Fruit fly (Drosophila melanogaster) whole organism, embryonic: ENCODE measurements around the gene Bx42.
A peak's percentile ranks its signal among the peaks of the same experiment; 100 is the strongest.

Experiments
- Abd-B ChIP-seq: fragments of 200-800 bp; sonication (Bioruptor generic); optimal IDR thresholded peaks from 2 replicates; lab custom pipeline; 2018; ENCODE audit warnings: missing biosample characterization, mild to moderate bottlenecking, missing genetic modification characterization, moderate library complexity
- Adf1 ChIP-seq: fragments of 200-800 bp; sonication (Bioruptor generic); IDR thresholded peaks from 2 replicates; pipeline ENCODE4 v1.3.6; 2022; ENCODE audit warnings: missing biosample characterization, missing genetic modification characterization
- Atf6 ChIP-seq: fragments of 200-800 bp; sonication (Bioruptor generic); IDR thresholded peaks from 2 replicates; pipeline ENCODE4 v1.3.6; 2022; ENCODE audit warnings: missing biosample characterization, missing genetic modification characterization
- CG10654 ChIP-seq: fragments of 200-800 bp; sonication (Bioruptor generic); optimal IDR thresholded peaks from 2 replicates; lab custom pipeline; 2016; ENCODE audit warnings: missing biosample characterization, missing genetic modification characterization
- CG10959 ChIP-seq: fragments of 200-800 bp; sonication (Bioruptor generic); IDR thresholded peaks from 2 replicates; pipeline ENCODE4 v1.3.6; 2022; ENCODE audit warnings: missing biosample characterization, missing genetic modification characterization
- CG11723 ChIP-seq: fragments of 200-800 bp; sonication (Bioruptor generic); optimal IDR thresholded peaks from 2 replicates; lab custom pipeline; 2017; ENCODE audit warnings: missing biosample characterization, mild to moderate bottlenecking, missing genetic modification characterization
- CG1233 ChIP-seq: fragments of 200-800 bp; sonication (Bioruptor generic); optimal IDR thresholded peaks from 4 replicates; lab custom pipeline; 2018; ENCODE audit warnings: missing biosample characterization, mild to moderate bottlenecking, missing genetic modification characterization
- CG13123 ChIP-seq: fragments of 200-800 bp; sonication (Bioruptor generic); optimal IDR thresholded peaks from 2 replicates; lab custom pipeline; 2016; ENCODE audit warnings: missing biosample characterization, missing genetic modification characterization
- CG13624 ChIP-seq: fragments of 200-800 bp; sonication (Bioruptor generic); optimal IDR thresholded peaks from 2 replicates; lab custom pipeline; 2016; ENCODE audit warnings: missing biosample characterization, missing genetic modification characterization
- CG14014 ChIP-seq: fragments of 200-800 bp; sonication (Bioruptor generic); IDR thresholded peaks from 2 replicates; pipeline ENCODE4 v1.3.6; 2022; ENCODE audit warnings: missing biosample characterization, missing genetic modification characterization
- CG14965 ChIP-seq: fragments of 200-800 bp; sonication (Bioruptor generic); optimal IDR thresholded peaks from 2 replicates; lab custom pipeline; 2016; ENCODE audit warnings: missing biosample characterization, missing genetic modification characterization, borderline replicate concordance
- CG15601 ChIP-seq: fragments of 200-800 bp; sonication (Bioruptor generic); optimal IDR thresholded peaks from 3 replicates; lab custom pipeline; 2019; ENCODE audit warnings: missing biosample characterization, mild to moderate bottlenecking, missing genetic modification characterization, moderate library complexity
- CG16863 ChIP-seq: fragments of 200-800 bp; sonication (Bioruptor generic); optimal IDR thresholded peaks from 3 replicates; lab custom pipeline; 2016; ENCODE audit warnings: missing biosample characterization, missing genetic modification characterization
- CG17186 ChIP-seq: fragments of 200-800 bp; sonication (Bioruptor generic); optimal IDR thresholded peaks from 3 replicates; lab custom pipeline; 2017; ENCODE audit warnings: missing biosample characterization, missing genetic modification reagents, missing genetic modification characterization
- CG2712 ChIP-seq: fragments of 200-800 bp; optimal IDR thresholded peaks from 3 replicates; lab custom pipeline; 2019; ENCODE audit warnings: missing biosample characterization, mild to moderate bottlenecking, missing genetic modification characterization, moderate library complexity
- CG2889 ChIP-seq: fragments of 200-800 bp; sonication (Bioruptor generic); IDR thresholded peaks from 3 replicates; pipeline ENCODE4 v1.3.6; 2022; ENCODE audit warnings: missing biosample characterization, missing genetic modification characterization
- CG43689 ChIP-seq: fragments of 200-800 bp; sonication (Bioruptor generic); IDR thresholded peaks from 2 replicates; pipeline ENCODE4 v1.3.6; 2022; ENCODE audit warnings: missing biosample characterization, missing genetic modification characterization
- CG6813 ChIP-seq: fragments of 200-800 bp; sonication (Bioruptor generic); optimal IDR thresholded peaks from 2 replicates; lab custom pipeline; 2017; ENCODE audit warnings: missing biosample characterization, missing genetic modification characterization, mild to moderate bottlenecking, moderate library complexity, missing genetic modification reagents
- CG7372 ChIP-seq: fragments of 200-800 bp; sonication (Bioruptor generic); IDR thresholded peaks from 2 replicates; pipeline ENCODE4 v1.3.6; 2022; ENCODE audit warnings: missing biosample characterization, missing genetic modification characterization
- CG8089 ChIP-seq: fragments of 200-800 bp; sonication (Bioruptor generic); optimal IDR thresholded peaks from 3 replicates; lab custom pipeline; 2016; ENCODE audit warnings: missing biosample characterization, missing genetic modification characterization
- CG8290 ChIP-seq, 3 experiments: fragments of 200-800 bp; sonication (Bioruptor generic); optimal IDR thresholded peaks; 2 replicates each; lab custom pipeline; 2016 to 2019; ENCODE audit warnings: missing biosample characterization in 3 of 3, missing genetic modification characterization in 3 of 3, mild to moderate bottlenecking in 2 of 3, moderate library complexity in 1 of 3
- CG8388 ChIP-seq: fragments of 200-800 bp; sonication (Bioruptor generic); optimal IDR thresholded peaks from 2 replicates; lab custom pipeline; 2019; ENCODE audit warnings: missing biosample characterization, mild to moderate bottlenecking, missing genetic modification characterization, moderate library complexity
- CG8924 ChIP-seq: fragments of 200-800 bp; optimal IDR thresholded peaks from 3 replicates; lab custom pipeline; 2019; ENCODE audit warnings: missing biosample characterization, mild to moderate bottlenecking, missing genetic modification characterization, moderate library complexity
- CG9817 ChIP-seq: fragments of 200-800 bp; sonication (Bioruptor generic); optimal IDR thresholded peaks from 2 replicates; lab custom pipeline; 2018; ENCODE audit warnings: missing biosample characterization, mild to moderate bottlenecking, missing genetic modification characterization, moderate library complexity
- CTCF ChIP-seq: fragments of 200-800 bp; sonication (Bioruptor generic); optimal IDR thresholded peaks from 2 replicates; lab custom pipeline; 2017; ENCODE audit warnings: missing biosample characterization, mild to moderate bottlenecking, missing genetic modification characterization, moderate library complexity
- Dad ChIP-seq: fragments of 200-800 bp; sonication (Bioruptor generic); optimal IDR thresholded peaks from 3 replicates; lab custom pipeline; 2016; ENCODE audit warnings: missing biosample characterization, missing genetic modification characterization
- Elba2 ChIP-seq: fragments of 200-800 bp; sonication (Bioruptor generic); optimal IDR thresholded peaks from 3 replicates; lab custom pipeline; 2016; ENCODE audit warnings: missing biosample characterization, missing genetic modification characterization
- HmgD ChIP-seq: fragments of 200-800 bp; sonication (Bioruptor generic); optimal IDR thresholded peaks from 3 replicates; lab custom pipeline; 2016; ENCODE audit warnings: missing biosample characterization, missing genetic modification characterization
- MTF-1 ChIP-seq: fragments of 200-800 bp; sonication (Bioruptor generic); optimal IDR thresholded peaks from 2 replicates; lab custom pipeline; 2018; ENCODE audit warnings: missing biosample characterization, mild to moderate bottlenecking, missing genetic modification characterization, borderline replicate concordance
- Meics ChIP-seq: fragments of 200-800 bp; sonication (Bioruptor generic); optimal IDR thresholded peaks from 2 replicates; lab custom pipeline; 2017; ENCODE audit warnings: missing biosample characterization, mild to moderate bottlenecking, missing genetic modification characterization
- Neu2 ChIP-seq: fragments of 200-800 bp; sonication (Bioruptor generic); optimal IDR thresholded peaks from 3 replicates; lab custom pipeline; 2016; ENCODE audit warnings: missing biosample characterization, missing genetic modification characterization, borderline replicate concordance
- Pdp1 ChIP-seq, 2 experiments: fragments of 200-800 bp; sonication (Bioruptor generic); optimal IDR thresholded peaks; 3 replicates each; lab custom pipeline; 2016; ENCODE audit warnings: missing biosample characterization in 2 of 2, missing genetic modification characterization in 2 of 2, mild to moderate bottlenecking in 1 of 2, moderate library complexity in 1 of 2
- Poxn ChIP-seq: fragments of 200-800 bp; sonication (Bioruptor generic); IDR thresholded peaks from 2 replicates; pipeline ENCODE4 v1.3.6; 2022; ENCODE audit warnings: missing biosample characterization, missing genetic modification characterization
- Ptx1 ChIP-seq: fragments of 200-800 bp; sonication (Bioruptor generic); IDR thresholded peaks from 2 replicates; pipeline ENCODE4 v1.3.6; 2022; ENCODE audit warnings: missing biosample characterization, missing genetic modification characterization
- aop ChIP-seq: fragments of 200-800 bp; sonication (Bioruptor generic); IDR thresholded peaks from 2 replicates; pipeline ENCODE4 v1.3.6; 2022; ENCODE audit warnings: missing biosample characterization, missing genetic modification characterization
- cas ChIP-seq: fragments of 200-800 bp; sonication (Bioruptor generic); IDR thresholded peaks from 2 replicates; pipeline ENCODE4 v1.3.6; 2022; ENCODE audit warnings: missing biosample characterization, missing genetic modification characterization
- dmrt99B ChIP-seq: fragments of 200-800 bp; sonication (Bioruptor generic); optimal IDR thresholded peaks from 2 replicates; lab custom pipeline; 2018; ENCODE audit warnings: missing biosample characterization, mild to moderate bottlenecking, missing genetic modification characterization, moderate library complexity
- fd96Cb ChIP-seq: fragments of 200-800 bp; sonication (Bioruptor generic); optimal IDR thresholded peaks from 2 replicates; lab custom pipeline; 2018; ENCODE audit warnings: missing biosample characterization, mild to moderate bottlenecking, missing genetic modification characterization, moderate library complexity
- ftz-f1 ChIP-seq: fragments of 200-800 bp; sonication (Bioruptor generic); optimal IDR thresholded peaks from 2 replicates; lab custom pipeline; 2016; ENCODE audit warnings: missing biosample characterization, missing genetic modification characterization
- gfzf ChIP-seq: fragments of 200-800 bp; sonication (Bioruptor generic); optimal IDR thresholded peaks from 2 replicates; lab custom pipeline; 2016; ENCODE audit warnings: missing biosample characterization, mild to moderate bottlenecking, missing genetic modification characterization, moderate library complexity
- grau ChIP-seq: fragments of 200-800 bp; optimal IDR thresholded peaks from 3 replicates; lab custom pipeline; 2019; ENCODE audit warnings: missing biosample characterization, mild to moderate bottlenecking, missing genetic modification characterization, moderate library complexity
- jigr1 ChIP-seq: fragments of 200-800 bp; sonication (Bioruptor generic); IDR thresholded peaks from 3 replicates; pipeline ENCODE4 v1.3.6; 2022; ENCODE audit warnings: missing biosample characterization, missing genetic modification characterization
- lbe ChIP-seq: fragments of 200-800 bp; sonication (Bioruptor generic); optimal IDR thresholded peaks from 2 replicates; lab custom pipeline; 2016; ENCODE audit warnings: missing biosample characterization, mild to moderate bottlenecking, missing genetic modification characterization
- luna ChIP-seq: fragments of 200-800 bp; sonication (Bioruptor generic); optimal IDR thresholded peaks from 2 replicates; lab custom pipeline; 2016; ENCODE audit warnings: missing biosample characterization, missing genetic modification characterization
- pum ChIP-seq: fragments of 200-800 bp; sonication (Bioruptor generic); optimal IDR thresholded peaks from 2 replicates; lab custom pipeline; 2016; ENCODE audit warnings: missing biosample characterization, missing genetic modification characterization
- sim ChIP-seq: fragments of 200-800 bp; sonication (Bioruptor generic); IDR thresholded peaks from 2 replicates; pipeline ENCODE4 v1.3.6; 2022; ENCODE audit warnings: missing biosample characterization, missing genetic modification characterization
- sr ChIP-seq: fragments of 200-800 bp; sonication (Bioruptor generic); IDR thresholded peaks from 3 replicates; pipeline ENCODE4 v1.3.6; 2022; ENCODE audit warnings: missing biosample characterization, missing genetic modification characterization
- tll ChIP-seq, 2 experiments: fragments of 200-800 bp in 1 of 2; fragments of >200 bp in 1 of 2; sonication (Bioruptor generic) in 1 of 2; optimal IDR thresholded peaks; 2 replicates each; lab custom pipeline; 2017 to 2019; ENCODE audit warnings: missing biosample characterization in 2 of 2, missing genetic modification characterization in 2 of 2, mild to moderate bottlenecking in 1 of 2, moderate library complexity in 1 of 2
- tup ChIP-seq: fragments of 200-800 bp; sonication (Bioruptor generic); optimal IDR thresholded peaks from 2 replicates; lab custom pipeline; 2016; ENCODE audit warnings: missing biosample characterization, mild to moderate bottlenecking, missing genetic modification characterization, moderate library complexity
- unc-4 ChIP-seq: fragments of 200-800 bp; sonication (Bioruptor generic); IDR thresholded peaks from 2 replicates; pipeline ENCODE4 v1.3.6; 2022; ENCODE audit warnings: missing biosample characterization, missing genetic modification characterization; ENCODE audit not compliant: partially characterized antibody
- zf30C ChIP-seq: fragments of 200-800 bp; sonication (Bioruptor generic); optimal IDR thresholded peaks from 3 replicates; lab custom pipeline; 2018; ENCODE audit warnings: missing biosample characterization, mild to moderate bottlenecking, missing genetic modification characterization

Gene Bx42

dm6 chrX:9060078-9060477 lies 46.3 kb downstream of the Bx42 start (continued):
- TF ChIP-seq MTF-1 (GFP tag; lab: Kevin White, UChicago) (peak; percentile 22), Elba2 (no peak), CG17186 (GFP tag; lab: Kevin White, UChicago) (no peak), CG8290 (GFP tag; optimal IDR thresholded peaks at IDR 0.05; lab: Kevin White, UChicago) (no peak), CG8290 (tag; optimal IDR thresholded peaks at IDR 0.05; lab: Kevin White, UChicago) (no peak), CG2889 (GFP tag; lab: Robert Waterston, UW) (peak; percentile 73; the same call in 2 of the 3 replicates), Abd-B (GFP tag; lab: Kevin White, UChicago) (no peak), gfzf (no peak), CG2712 (tag; lab: Kevin White, UChicago) (peak; percentile 71), lbe (peak; percentile 14), HmgD (GFP tag; lab: Kevin White, UChicago) (no peak), CG9817 (tag; lab: Kevin White, UChicago) (peak; percentile 73), CG8924 (tag; lab: Kevin White, UChicago) (peak; percentile 86), unc-4 (GFP tag; lab: Robert Waterston, UW) (no peak), Pdp1 (GFP tag; optimal IDR thresholded peaks at IDR 0.05; lab: Kevin White, UChicago) (peak; percentile 41 to 42), tll (GFP tag; optimal IDR thresholded peaks at IDR 0.05; lab: Kevin White, UChicago) (no peak), Meics (GFP tag; lab: Kevin White, UChicago) (peak; percentile 78), sim (GFP tag; lab: Robert Waterston, UW) (no peak), zf30C (GFP tag; lab: Kevin White, UChicago) (no peak), CG1233 (GFP tag; lab: Kevin White, UChicago) (no peak), tup (GFP tag; lab: Kevin White, UChicago) (no peak), CG16863 (GFP tag; lab: Kevin White, UChicago) (peak; percentile 44), CG8388 (GFP tag; lab: Kevin White, UChicago) (peak; percentile 75), luna (GFP tag; lab: Kevin White, UChicago) (no peak), cas (GFP tag; lab: Robert Waterston, UW) (no peak), CG13123 (peak; percentile 11), CG15601 (tag; lab: Kevin White, UChicago) (peak; percentile 68), CG10959 (GFP tag; lab: Robert Waterston, UW) (peak; percentile 50; the same call in 1 of the 2 replicates), Atf6 (GFP tag; lab: Robert Waterston, UW) (peak; percentile 70; the same call in 1 of the 2 replicates), aop (GFP tag; lab: Robert Waterston, UW) (no peak), Dad (GFP tag; lab: Kevin White, UChicago) (no peak), CG6813 (GFP tag; lab: Kevin White, UChicago) (peak; percentile 61), CG14014 (GFP tag; lab: Robert Waterston, UW) (peak; percentile 51; the same call in 1 of the 2 replicates), CG10654 (peak; percentile 58), ftz-f1 (GFP tag; lab: Kevin White, UChicago) (no peak), CG43689 (peak; percentile 54), CG14965 (GFP tag; lab: Kevin White, UChicago) (no peak), grau (tag; lab: Kevin White, UChicago) (peak; percentile 82), CG13624 (GFP tag; lab: Kevin White, UChicago) (peak; percentile 17), dmrt99B (tag; lab: Kevin White, UChicago) (peak; percentile 85), CTCF (GFP tag; lab: Kevin White, UChicago) (no peak), pum (peak; percentile 21), Ptx1 (peak; percentile 63), Neu2 (GFP tag; lab: Kevin White, UChicago) (no peak), Poxn (GFP tag; lab: Robert Waterston, UW) (no peak), sr (peak; percentile 23; the same call in 1 of the 3 replicates), jigr1 (GFP tag; lab: Robert Waterston, UW) (no peak), Adf1 (no peak), CG11723 (GFP tag; lab: Kevin White, UChicago) (peak; percentile 42), fd96Cb (tag; lab: Kevin White, UChicago) (peak; percentile 80), CG7372 (peak; percentile 33; the same call in 1 of the 2 replicates), CG8089 (GFP tag; lab: Kevin White, UChicago) (peak; percentile 47)
